Worm (Caenorhabditis elegans) whole organism, L1 larva: ENCODE data around the gene F38H12.5.

ENCODE experiments used
- aha-1 ChIP-seq: fragments of 150-350 bp; optimal IDR thresholded peaks from 2 replicates; lab custom pipeline; 2014; ENCODE audit warnings: missing biosample characterization, missing genetic modification characterization
- alr-1 ChIP-seq: fragments of 200-800 bp; sonication (Bioruptor generic); optimal IDR thresholded peaks from 2 replicates; lab custom pipeline; 2018; ENCODE audit warnings: borderline replicate concordance, mild to moderate bottlenecking, missing genetic modification characterization, missing compliant biosample characterization
- ceh-8 ChIP-seq: fragments of 200-800 bp; sonication (Bioruptor generic); optimal IDR thresholded peaks from 2 replicates; lab custom pipeline; 2018; ENCODE audit warnings: mild to moderate bottlenecking, missing genetic modification characterization, moderate library complexity, missing compliant biosample characterization
- ceh-88 ChIP-seq: fragments of 200-800 bp; sonication (Bioruptor generic); IDR thresholded peaks from 2 replicates; pipeline ENCODE4 v1.3.6; 2022; ENCODE audit warnings: missing genetic modification characterization, missing compliant biosample characterization
- dpl-1 ChIP-seq, 3 experiments: fragments of 150-350 bp in 2 of 3; sonication (generic microtip) in 1 of 3; optimal IDR thresholded peaks; 2 replicates each; lab custom pipeline; 2014 to 2017; ENCODE audit warnings: missing biosample characterization in 3 of 3, missing genetic modification characterization in 3 of 3, missing genetic modification reagents in 3 of 3
- dsc-1 ChIP-seq: sonication (generic microtip); optimal IDR thresholded peaks from 2 replicates; lab custom pipeline; 2016; ENCODE audit warnings: mild to moderate bottlenecking, missing genetic modification characterization, missing compliant biosample characterization
- efl-1 ChIP-seq, 4 experiments: fragments of 150-350 bp; optimal IDR thresholded peaks in 3 of 4; peaks in 1 of 4; 1 replicate in 1 of 4; 2 replicates in 3 of 4; lab custom pipeline; 2014; ENCODE audit warnings: missing biosample characterization in 2 of 4, missing genetic modification characterization in 2 of 4, missing genetic modification reagents in 2 of 4
- egl-27 ChIP-seq, 2 experiments: fragments of 150-350 bp in 1 of 2; sonication (generic microtip); optimal IDR thresholded peaks; 3 replicates each; lab custom pipeline; 2017 to 2018; ENCODE audit warnings: missing biosample characterization in 2 of 2, missing genetic modification characterization in 2 of 2, missing genetic modification reagents in 2 of 2
- hlh-4 ChIP-seq: sonication (generic microtip); optimal IDR thresholded peaks from 2 replicates; lab custom pipeline; 2016; ENCODE audit warnings: mild to moderate bottlenecking, missing genetic modification characterization, missing compliant biosample characterization
- hpl-2 ChIP-seq: fragments of 150-350 bp; optimal IDR thresholded peaks from 2 replicates; lab custom pipeline; 2014; ENCODE audit warnings: missing biosample characterization, missing genetic modification reagents, missing genetic modification characterization
- jun-1 ChIP-seq: fragments of 150-350 bp; optimal IDR thresholded peaks from 2 replicates; lab custom pipeline; 2014; ENCODE audit warnings: missing biosample characterization, missing genetic modification reagents, missing genetic modification characterization
- lin-13 ChIP-seq: fragments of 150-350 bp; optimal IDR thresholded peaks from 2 replicates; lab custom pipeline; 2014; ENCODE audit warnings: missing biosample characterization, missing genetic modification reagents, missing genetic modification characterization
- lin-35 ChIP-seq, 2 experiments: fragments of 150-350 bp; optimal IDR thresholded peaks; 2 replicates each; lab custom pipeline; 2014; ENCODE audit warnings: missing biosample characterization in 2 of 2, missing genetic modification characterization in 2 of 2, missing genetic modification reagents in 2 of 2
- mdl-1 ChIP-seq, 2 experiments: fragments of 150-350 bp; optimal IDR thresholded peaks; 2 replicates each; lab custom pipeline; 2014 to 2017; ENCODE audit warnings: missing biosample characterization in 2 of 2, missing genetic modification characterization in 2 of 2, inconsistent platforms in 1 of 2
- nhr-19 ChIP-seq: fragments of 200-800 bp; sonication (Bioruptor generic); conservative IDR thresholded peaks from 2 replicates; pipeline ENCODE4 v1.3.6; 2022; ENCODE audit warnings: missing genetic modification characterization, missing compliant biosample characterization
- nhr-20 ChIP-seq: sonication (generic microtip); optimal IDR thresholded peaks from 2 replicates; lab custom pipeline; 2016; ENCODE audit warnings: mild to moderate bottlenecking, missing genetic modification characterization, missing compliant biosample characterization
- nhr-237 ChIP-seq: fragments of 150-350 bp; optimal IDR thresholded peaks from 2 replicates; lab custom pipeline; 2014; ENCODE audit warnings: missing biosample characterization, missing genetic modification characterization
- nhr-28 ChIP-seq: fragments of 150-350 bp; optimal IDR thresholded peaks from 2 replicates; lab custom pipeline; 2014; ENCODE audit warnings: missing biosample characterization, missing genetic modification characterization
- nhr-77 ChIP-seq: fragments of 150-350 bp; optimal IDR thresholded peaks from 2 replicates; lab custom pipeline; 2014; ENCODE audit warnings: missing biosample characterization, missing genetic modification characterization
- nhr-90 ChIP-seq: sonication (generic microtip); optimal IDR thresholded peaks from 2 replicates; lab custom pipeline; 2016; ENCODE audit warnings: mild to moderate bottlenecking, missing genetic modification characterization, missing compliant biosample characterization; ENCODE audit not compliant: poor library complexity
- pax-3 ChIP-seq: fragments of 200-800 bp; sonication (Bioruptor generic); optimal IDR thresholded peaks from 2 replicates; lab custom pipeline; 2018; ENCODE audit warnings: mild to moderate bottlenecking, missing genetic modification characterization, moderate library complexity, missing compliant biosample characterization
- snpc-4 ChIP-seq: fragments of 150-350 bp; optimal IDR thresholded peaks from 2 replicates; lab custom pipeline; 2014; ENCODE audit warnings: missing biosample characterization, missing genetic modification characterization
- snu-23 ChIP-seq: sonication (generic microtip); optimal IDR thresholded peaks from 2 replicates; lab custom pipeline; 2016; ENCODE audit warnings: missing genetic modification characterization, missing compliant biosample characterization
- sptf-1 ChIP-seq: fragments of 150-350 bp; optimal IDR thresholded peaks from 2 replicates; lab custom pipeline; 2014; ENCODE audit warnings: missing biosample characterization, missing genetic modification characterization
- sup-37 ChIP-seq: fragments of 200-800 bp; sonication (Bioruptor generic); optimal IDR thresholded peaks from 2 replicates; lab custom pipeline; 2018; ENCODE audit warnings: mild to moderate bottlenecking, missing genetic modification characterization, missing compliant biosample characterization
- swsn-7 ChIP-seq: sonication (generic microtip); optimal IDR thresholded peaks from 2 replicates; lab custom pipeline; 2016; ENCODE audit warnings: missing genetic modification characterization, missing compliant biosample characterization
- tbx-2 ChIP-seq: sonication (generic microtip); optimal IDR thresholded peaks from 2 replicates; lab custom pipeline; 2016; ENCODE audit warnings: missing genetic modification characterization, missing compliant biosample characterization
- tlp-1 ChIP-seq: fragments of 150-350 bp; optimal IDR thresholded peaks from 2 replicates; lab custom pipeline; 2014; ENCODE audit warnings: missing biosample characterization, missing genetic modification characterization
- unc-62 ChIP-seq: fragments of 150-350 bp; optimal IDR thresholded peaks from 2 replicates; lab custom pipeline; 2014; ENCODE audit warnings: missing biosample characterization, missing genetic modification reagents, missing genetic modification characterization
- vab-15 ChIP-seq: sonication (generic microtip); optimal IDR thresholded peaks from 2 replicates; lab custom pipeline; 2017; ENCODE audit warnings: missing genotype, mild to moderate bottlenecking, missing genetic modification characterization, missing compliant biosample characterization
- xbp-1 ChIP-seq: sonication (generic microtip); optimal IDR thresholded peaks from 2 replicates; lab custom pipeline; 2016; ENCODE audit warnings: missing genetic modification characterization, missing compliant biosample characterization
- zag-1 ChIP-seq: fragments of 150-350 bp; optimal IDR thresholded peaks from 2 replicates; lab custom pipeline; 2014; ENCODE audit warnings: missing biosample characterization, missing genetic modification characterization
- zip-4 ChIP-seq: fragments of 200-800 bp; sonication (Bioruptor generic); optimal IDR thresholded peaks from 2 replicates; lab custom pipeline; 2018; ENCODE audit warnings: mild to moderate bottlenecking, missing genetic modification characterization, moderate library complexity, missing compliant biosample characterization
- ztf-11 ChIP-seq, 2 experiments: sonication (generic microtip); optimal IDR thresholded peaks; 2 replicates each; lab custom pipeline; 2016 to 2017; ENCODE audit warnings: missing genetic modification characterization in 2 of 2, missing biosample characterization in 1 of 2, missing compliant biosample characterization in 1 of 2
- ztf-4 ChIP-seq: fragments of 150-350 bp; optimal IDR thresholded peaks from 2 replicates; lab custom pipeline; 2014; ENCODE audit warnings: missing biosample characterization, missing genetic modification characterization

The F38H12.5 gene

DNA sequence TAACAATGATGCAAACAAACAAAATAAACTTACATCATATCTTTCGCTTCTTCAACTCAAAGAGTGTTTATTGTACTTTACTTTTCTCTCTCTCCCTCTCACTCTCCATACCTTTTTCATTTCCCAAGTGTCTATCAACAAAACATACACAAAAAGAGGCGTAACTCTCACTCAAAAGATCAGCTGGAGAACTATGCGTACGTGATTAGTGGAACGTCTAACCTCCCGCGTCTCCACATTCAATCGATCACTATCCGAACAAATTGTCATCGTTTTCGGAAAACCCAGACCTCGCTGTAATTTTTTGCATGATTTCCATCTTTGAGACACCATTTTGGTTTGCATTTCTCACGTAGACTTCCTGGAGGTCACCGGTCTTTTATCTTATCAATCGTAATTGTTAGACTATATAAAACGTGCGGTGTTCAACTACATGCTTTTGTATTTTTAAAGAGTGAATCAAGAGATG lies 48.7 kb upstream of the F38H12.5 start, which contains the start of gene nhr-57 (continued):
- no peak for TF ChIP-seq ztf-11 (tag; optimal IDR thresholded peaks at IDR 0.05; lab: Kevin White, UChicago)
- TF ChIP-seq jun-1 (tag; lab: Kevin White, UChicago), result peak; percentile 26
- TF ChIP-seq dpl-1 (GFP tag; optimal IDR thresholded peaks at IDR 0.05; lab: Kevin White, UChicago), result peak in 2 of 3 experiments; percentile 16 to 44
- TF ChIP-seq zag-1 (tag; lab: Kevin White, UChicago), result no peak
- TF ChIP-seq unc-62 (GFP tag; lab: Kevin White, UChicago), result no peak
- TF ChIP-seq ztf-4 (tag; lab: Kevin White, UChicago), result peak; percentile 20
- TF ChIP-seq nhr-20 (tag; lab: Kevin White, UChicago), result peak; percentile 92
- peak; percentile 79 for TF ChIP-seq nhr-19
- TF ChIP-seq nhr-77 (tag; lab: Kevin White, UChicago), result peak; percentile 83
- 0 out of 2 replicates have a peak, but pooled peaks have one; percentile 24 for TF ChIP-seq ceh-88
- peak; percentile 45 for TF ChIP-seq pax-3 (tag; lab: Kevin White, UChicago)
- TF ChIP-seq sup-37 (GFP tag; lab: Kevin White, UChicago), result peak; percentile 54

DNA sequence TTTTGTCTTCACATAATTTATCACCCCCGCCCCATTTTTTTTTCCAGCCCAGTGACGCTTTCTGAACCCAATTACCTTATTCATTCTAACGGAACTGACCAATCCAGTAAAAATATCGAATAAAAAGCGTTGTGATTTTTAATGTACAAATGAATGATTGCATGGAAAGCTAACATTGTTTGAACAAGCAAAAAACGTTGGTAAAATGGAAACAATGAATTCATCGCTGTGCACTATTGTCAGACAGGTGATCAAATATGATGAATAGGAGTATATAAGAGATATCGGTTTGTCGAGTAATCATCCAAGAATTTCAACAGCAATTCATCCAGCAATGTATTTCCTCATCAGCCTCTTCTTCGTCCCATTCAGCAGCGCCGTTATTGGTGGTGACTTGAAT lies 46.8 kb upstream of the F38H12.5 start, which contains the start of gene phat-4:
Gene phat-4 (plus strand): TSS at position 301 of the 400 bp plus-strand sequence.
- TF ChIP-seq tlp-1 (no peak), sptf-1 (tag; lab: Kevin White, UChicago) (no peak), mdl-1 (tag; optimal IDR thresholded peaks at IDR 0.05; lab: Kevin White, UChicago) (no peak), hpl-2 (GFP tag; lab: Kevin White, UChicago) (no peak), dsc-1 (no peak), nhr-28 (tag; lab: Kevin White, UChicago) (no peak), efl-1 (optimal IDR thresholded peaks at IDR 0.05; lab: Kevin White, UChicago) (no peak), efl-1 (GFP tag; optimal IDR thresholded peaks at IDR 0.05 in 1 of 2; lab: Kevin White, UChicago) (no peak), zip-4 (GFP tag; lab: Kevin White, UChicago) (no peak), swsn-7 (tag; lab: Kevin White, UChicago) (no peak), snpc-4 (tag; lab: Kevin White, UChicago) (no peak), nhr-237 (tag; lab: Kevin White, UChicago) (no peak), nhr-19 (no peak)

DNA sequence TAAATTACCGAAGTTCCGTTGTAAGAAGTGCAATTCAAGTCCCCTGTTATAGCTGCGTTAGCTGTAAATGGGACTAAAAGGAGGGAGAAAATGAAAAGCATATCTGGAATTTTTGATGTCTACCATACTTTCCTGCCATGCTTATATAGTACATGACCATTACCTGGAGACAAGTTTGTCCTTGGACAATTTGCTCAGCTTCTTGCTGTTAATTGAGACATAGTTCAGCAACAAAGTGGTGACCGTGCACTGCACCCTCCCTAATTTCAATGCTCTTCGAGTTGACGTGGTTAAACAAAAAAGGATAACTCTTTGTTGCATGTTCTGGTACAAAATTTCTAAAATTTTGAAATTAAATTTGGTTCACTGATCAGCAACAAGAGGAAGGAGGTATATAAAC lies 44.6 kb upstream of the F38H12.5 start, which contains the start of gene T05B4.13:
Gene T05B4.13 (minus strand): TSS at position 101 of the 400 bp plus-strand sequence.
- TF ChIP-seq tbx-2, result no peak
- TF ChIP-seq snu-23 (GFP tag; lab: Kevin White, UChicago), result no peak

DNA sequence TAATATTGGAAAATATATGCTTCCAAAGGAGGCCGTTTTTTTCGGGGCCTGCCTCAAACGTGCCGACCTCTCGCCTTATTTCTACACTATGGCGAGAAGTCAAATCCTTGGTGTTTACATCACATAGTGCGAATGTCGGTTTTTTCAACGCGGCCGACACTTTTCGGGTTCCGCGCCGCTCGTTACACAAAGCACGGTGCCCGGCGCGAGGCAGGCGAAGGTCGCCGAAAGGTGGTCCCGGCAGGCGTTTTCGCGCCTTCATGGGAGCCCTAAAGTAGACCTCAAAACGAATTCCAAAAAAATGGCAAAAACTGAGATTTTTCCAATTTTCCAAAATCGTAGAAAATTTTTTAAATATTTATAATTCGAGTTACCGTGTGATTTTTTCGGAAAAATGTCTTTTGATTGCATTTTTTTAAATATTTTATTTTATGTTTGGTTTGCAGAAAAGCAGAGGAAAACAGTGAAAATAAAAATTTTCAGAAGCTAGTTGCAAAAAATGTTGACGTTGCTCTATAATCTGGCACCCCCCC lies 42.8 kb upstream of the F38H12.5 start, which contains the start of gene T05B4.12:
Gene T05B4.12 (minus strand): TSS at position 483 of the 533 bp plus-strand sequence.
- TF ChIP-seq aha-1 (tag; lab: Kevin White, UChicago), result no peak
- no peak for TF ChIP-seq lin-35 (GFP tag; optimal IDR thresholded peaks at IDR 0.05; lab: Kevin White, UChicago)
- no peak for TF ChIP-seq nhr-28 (tag; lab: Kevin White, UChicago)
- no peak for TF ChIP-seq alr-1 (tag; lab: Kevin White, UChicago)
- TF ChIP-seq vab-15 (tag; lab: Kevin White, UChicago), result no peak
- TF ChIP-seq hpl-2 (GFP tag; lab: Kevin White, UChicago), result no peak
- no peak for TF ChIP-seq egl-27 (tag; optimal IDR thresholded peaks at IDR 0.05; lab: Kevin White, UChicago)
- no peak for TF ChIP-seq ceh-8
- no peak for TF ChIP-seq hlh-4
- TF ChIP-seq xbp-1 (tag; lab: Kevin White, UChicago), result no peak
- TF ChIP-seq dpl-1 (GFP tag; optimal IDR thresholded peaks at IDR 0.05; lab: Kevin White, UChicago), result no peak
- TF ChIP-seq nhr-90 (tag; lab: Kevin White, UChicago), result no peak
- TF ChIP-seq lin-13 (GFP tag; lab: Kevin White, UChicago), result no peak
- no peak for TF ChIP-seq ceh-88
